Worm (Caenorhabditis elegans) whole organism, L4 larva: ENCODE measurements around the gene Y54F10AR.1.
"Not testable (repeated sequence)": the region's sequence is repeated elsewhere in the genome, so short reads cannot be mapped to it uniquely, and the experiment has no call there.

Source experiments
- F10B5.3 ChIP-seq: sonication (generic microtip); optimal IDR thresholded peaks from 2 replicates; lab custom pipeline; 2016; ENCODE audit warnings: mild to moderate bottlenecking, missing genetic modification characterization, missing compliant biosample characterization
- Y48G9A.11 ChIP-seq: fragments of 200-800 bp; sonication (Bioruptor generic); IDR thresholded peaks from 2 replicates; pipeline ENCODE4 v1.3.6; 2022; ENCODE audit warnings: missing genetic modification reagents, missing genetic modification characterization, missing compliant biosample characterization
- aha-1 ChIP-seq: fragments of 150-350 bp; peaks from one replicate; lab custom pipeline; 2014; ENCODE audit warnings: missing biosample characterization, missing genetic modification characterization
- aly-2 ChIP-seq: sonication (generic microtip); optimal IDR thresholded peaks from 2 replicates; lab custom pipeline; 2018; ENCODE audit warnings: missing biosample characterization, missing genetic modification characterization
- attf-4 ChIP-seq: sonication (generic microtip); optimal IDR thresholded peaks from 3 replicates; lab custom pipeline; 2017; ENCODE audit warnings: missing biosample characterization, missing genetic modification characterization
- ceh-44 ChIP-seq: fragments of 200-800 bp; sonication (Bioruptor generic); IDR thresholded peaks from 2 replicates; pipeline ENCODE4 v1.3.6; 2022; ENCODE audit warnings: missing genetic modification reagents, missing genetic modification characterization, missing compliant biosample characterization
- daf-16 ChIP-seq, 3 experiments: sonication (generic microtip); optimal IDR thresholded peaks; 2 replicates each; lab custom pipeline; 2016 to 2017; ENCODE audit warnings: missing genetic modification characterization in 3 of 3, missing genetic modification reagents in 3 of 3, mild to moderate bottlenecking in 2 of 3, missing compliant biosample characterization in 2 of 3, missing biosample characterization in 1 of 3, moderate library complexity in 1 of 3
- daf-8 ChIP-seq: fragments of 200-800 bp; sonication (Bioruptor generic); IDR thresholded peaks from 2 replicates; pipeline ENCODE4 v1.3.6; 2022; ENCODE audit warnings: missing genetic modification characterization, missing compliant biosample characterization
- duxl-1 ChIP-seq: sonication (generic microtip); optimal IDR thresholded peaks from 2 replicates; lab custom pipeline; 2016; ENCODE audit warnings: mild to moderate bottlenecking, missing genetic modification characterization, moderate library complexity, missing compliant biosample characterization; ENCODE audit not compliant: poor library complexity
- dve-1 ChIP-seq: sonication (generic microtip); optimal IDR thresholded peaks from 2 replicates; lab custom pipeline; 2017; ENCODE audit warnings: antibody characterized with exemption, mild to moderate bottlenecking, missing genetic modification characterization, missing compliant biosample characterization; ENCODE audit not compliant: insufficient read depth
- hif-1 ChIP-seq, 2 experiments: sonication (generic microtip); optimal IDR thresholded peaks; 2 replicates each; lab custom pipeline; 2016 to 2017; ENCODE audit warnings: missing compliant biosample characterization in 2 of 2, missing genetic modification characterization in 2 of 2, missing genetic modification reagents in 2 of 2, missing genotype in 2 of 2, mild to moderate bottlenecking in 1 of 2
- hlh-30 ChIP-seq: sonication (generic microtip); optimal IDR thresholded peaks from 2 replicates; lab custom pipeline; 2017; ENCODE audit warnings: antibody characterized with exemption, mild to moderate bottlenecking, missing genetic modification characterization, missing compliant biosample characterization; ENCODE audit not compliant: insufficient read depth
- hmg-1.1 ChIP-seq: fragments of 200-800 bp; sonication (Bioruptor generic); IDR thresholded peaks from 2 replicates; pipeline ENCODE4 v1.3.6; 2022; ENCODE audit warnings: missing genetic modification reagents, missing genetic modification characterization, missing compliant biosample characterization
- lim-7 ChIP-seq: fragments of 200-800 bp; sonication (Bioruptor generic); IDR thresholded peaks from 2 replicates; pipeline ENCODE4 v1.3.6; 2022; ENCODE audit warnings: missing genetic modification characterization, missing compliant biosample characterization
- lin-13 ChIP-seq: fragments of 150-350 bp; optimal IDR thresholded peaks from 2 replicates; lab custom pipeline; 2014; ENCODE audit warnings: missing biosample characterization, missing genetic modification reagents, missing genetic modification characterization
- lin-15B ChIP-seq: fragments of 150-350 bp; sonication (generic microtip); optimal IDR thresholded peaks from 3 replicates; lab custom pipeline; 2014; ENCODE audit warnings: missing biosample characterization, missing genetic modification characterization
- lin-29 ChIP-seq: fragments of 200-800 bp; sonication (Bioruptor generic); IDR thresholded peaks from 2 replicates; pipeline ENCODE4 v1.3.6; 2022; ENCODE audit warnings: missing genetic modification reagents, missing genetic modification characterization, missing compliant biosample characterization
- mxl-2 ChIP-seq: fragments of 200-800 bp; sonication (Bioruptor generic); conservative IDR thresholded peaks from 2 replicates; pipeline ENCODE4 v1.3.6; 2022; ENCODE audit warnings: missing genetic modification reagents, missing genetic modification characterization, missing compliant biosample characterization
- mxl-3 ChIP-seq: fragments of 200-800 bp; sonication (Bioruptor generic); optimal IDR thresholded peaks from 2 replicates; lab custom pipeline; 2018; ENCODE audit warnings: mild to moderate bottlenecking, missing genetic modification characterization, missing compliant biosample characterization
- nhr-10 ChIP-seq: fragments of 150-350 bp; optimal IDR thresholded peaks from 2 replicates; lab custom pipeline; 2014; ENCODE audit warnings: missing biosample characterization, missing genetic modification characterization
- nhr-28 ChIP-seq: fragments of 150-350 bp; optimal IDR thresholded peaks from 2 replicates; lab custom pipeline; 2014; ENCODE audit warnings: missing biosample characterization, missing genetic modification characterization
- nhr-42 ChIP-seq: fragments of 200-800 bp; sonication (Bioruptor generic); IDR thresholded peaks from 2 replicates; pipeline ENCODE4 v1.3.6; 2022; ENCODE audit warnings: missing genetic modification characterization, missing compliant biosample characterization
- nhr-48 ChIP-seq: sonication (generic microtip); optimal IDR thresholded peaks from 2 replicates; lab custom pipeline; 2016; ENCODE audit warnings: mild to moderate bottlenecking, missing genetic modification characterization, missing compliant biosample characterization
- nhr-76 ChIP-seq: fragments of 150-350 bp; optimal IDR thresholded peaks from 2 replicates; lab custom pipeline; 2014; ENCODE audit warnings: missing biosample characterization, missing genetic modification characterization
- nhr-77 ChIP-seq: fragments of 150-350 bp; optimal IDR thresholded peaks from 2 replicates; lab custom pipeline; 2014; ENCODE audit warnings: missing biosample characterization, missing genetic modification characterization
- pha-4 ChIP-seq, 2 experiments: fragments of 150-350 bp in 1 of 2; fragments of 200-800 bp in 1 of 2; sonication (Bioruptor generic) in 1 of 2; IDR thresholded peaks in 1 of 2; optimal IDR thresholded peaks in 1 of 2; 2 replicates each; pipeline versions ENCODE4 v1.3.6 to Lab custom; 2014 to 2022; ENCODE audit warnings: missing genetic modification characterization in 2 of 2, missing genetic modification reagents in 2 of 2, missing biosample characterization in 1 of 2, missing compliant biosample characterization in 1 of 2
- php-3 ChIP-seq: fragments of 200-800 bp; sonication (Bioruptor generic); IDR thresholded peaks from 2 replicates; pipeline ENCODE4 v1.3.6; 2022; ENCODE audit warnings: missing genetic modification reagents, missing genetic modification characterization, missing compliant biosample characterization
- sdz-12 ChIP-seq: fragments of 200-800 bp; sonication (Bioruptor generic); optimal IDR thresholded peaks from 2 replicates; lab custom pipeline; 2018; ENCODE audit warnings: mild to moderate bottlenecking, missing genetic modification characterization, missing compliant biosample characterization
- set-16 ChIP-seq: fragments of 200-800 bp; sonication (Bioruptor generic); IDR thresholded peaks from 2 replicates; pipeline ENCODE4 v1.3.6; 2022; ENCODE audit warnings: missing genetic modification reagents, missing genetic modification characterization, missing compliant biosample characterization
- tra-1 ChIP-seq: fragments of 200-800 bp; sonication (Bioruptor generic); IDR thresholded peaks from 2 replicates; pipeline ENCODE4 v1.3.6; 2022; ENCODE audit warnings: missing genetic modification reagents, missing genetic modification characterization, missing compliant biosample characterization
- unc-39 ChIP-seq: sonication (generic microtip); optimal IDR thresholded peaks from 2 replicates; lab custom pipeline; 2017; ENCODE audit warnings: missing biosample characterization, missing genetic modification characterization
- zfp-2 ChIP-seq: sonication (generic microtip); optimal IDR thresholded peaks from 2 replicates; lab custom pipeline; 2016; ENCODE audit warnings: mild to moderate bottlenecking, missing genetic modification characterization, missing compliant biosample characterization

Y54F10AR.1 gene

DNA sequence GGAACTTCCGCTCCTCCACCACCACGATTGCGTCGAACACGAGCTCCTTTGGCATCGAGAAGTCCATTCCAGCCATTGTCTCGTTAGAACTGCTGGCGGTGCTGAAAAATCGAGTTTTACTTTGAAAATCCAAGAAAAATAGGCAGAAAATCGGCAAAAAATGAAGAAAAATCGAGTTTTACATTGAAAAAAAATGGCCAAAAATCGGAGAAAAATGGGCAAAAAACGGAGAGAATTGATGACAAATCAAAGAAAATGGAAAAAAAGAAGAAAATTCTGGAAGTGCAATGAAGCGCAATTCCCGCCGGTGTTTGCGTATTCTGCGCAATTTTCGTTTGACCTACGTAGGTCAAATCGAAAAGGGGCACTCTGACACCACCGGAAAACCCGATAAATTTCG, 11.6 kb downstream of the Y54F10AR.1 start, which contains the start of gene Y54F10AM.11:
Y54F10AM.11 (minus strand) TSS at position 101 of the 400 bp plus-strand sequence.
- TF ChIP-seq nhr-28, nhr-76, hlh-30 (tag; lab: Kevin White, UChicago): not testable (repeated sequence)
- TF ChIP-seq, all 104 proteins: peak for 0; not testable (repeated sequence) for 104

DNA sequence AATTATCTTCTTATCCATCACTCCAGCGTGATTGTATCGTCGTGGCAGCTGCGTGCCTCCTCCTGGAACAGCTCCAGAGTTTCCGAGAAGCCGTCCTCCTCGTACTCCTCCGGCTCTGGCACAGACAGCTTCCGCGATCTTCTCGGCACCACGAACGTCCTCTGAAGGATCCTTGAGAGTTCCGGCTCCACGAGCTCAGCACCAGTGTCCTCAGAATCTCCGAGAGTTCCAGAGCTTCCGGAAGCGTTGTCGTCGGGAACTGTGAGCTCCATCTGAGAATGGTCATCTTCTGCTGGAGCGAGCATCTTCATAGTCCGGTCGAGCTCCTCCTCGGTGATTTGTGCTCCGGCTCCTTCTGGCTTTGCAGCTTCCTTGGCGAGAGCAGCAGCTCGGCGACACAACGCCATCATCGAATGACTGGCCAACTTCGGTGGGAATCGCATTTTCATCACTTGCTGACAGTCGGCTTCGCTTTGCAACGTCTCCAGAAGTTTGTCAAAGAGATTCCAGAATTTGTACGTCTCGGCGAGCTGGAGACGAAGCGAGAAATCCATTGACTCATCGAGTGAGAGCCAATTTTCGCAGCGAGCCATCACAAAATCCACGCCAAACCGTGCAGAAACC, 12.3 kb downstream of the Y54F10AR.1 start:
- TF ChIP-seq set-16 (peak; percentile 92), unc-39 (no peak), aha-1 (tag; lab: Kevin White, UChicago) (peak; percentile 54)

DNA sequence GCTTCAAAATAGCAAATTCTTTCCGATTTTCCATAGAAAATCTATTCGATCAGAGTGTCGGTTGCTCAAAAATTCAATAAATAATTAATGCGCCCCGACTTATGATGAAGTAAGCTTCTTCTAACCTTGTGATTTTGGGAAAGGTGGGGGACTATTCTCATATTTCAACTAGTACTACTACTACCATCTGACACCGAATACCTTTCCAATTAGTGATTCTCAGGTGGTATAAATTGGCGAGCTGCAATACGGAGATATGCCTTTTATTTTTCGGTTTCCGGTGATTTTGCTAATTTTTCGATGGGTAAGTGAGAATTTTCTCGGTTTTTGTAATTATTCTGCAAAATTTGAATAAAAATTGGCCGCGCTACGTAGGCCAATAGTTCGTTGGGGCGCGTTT, 14.1 kb downstream of the Y54F10AR.1 start, which contains the start of gene nhr-239:
nhr-239 (plus strand) TSS at position 301 of the 400 bp plus-strand sequence.
- TF ChIP-seq mxl-2 (GFP tag; lab: Robert Waterston, UW): no peak
- no peak for TF ChIP-seq nhr-48 (tag; lab: Kevin White, UChicago)
- TF ChIP-seq lin-29 (GFP tag; lab: Robert Waterston, UW): no peak
- TF ChIP-seq lin-15B: no peak
- no peak for TF ChIP-seq nhr-10 (tag; lab: Kevin White, UChicago)
- TF ChIP-seq mxl-3 (GFP tag; lab: Kevin White, UChicago): no peak

DNA sequence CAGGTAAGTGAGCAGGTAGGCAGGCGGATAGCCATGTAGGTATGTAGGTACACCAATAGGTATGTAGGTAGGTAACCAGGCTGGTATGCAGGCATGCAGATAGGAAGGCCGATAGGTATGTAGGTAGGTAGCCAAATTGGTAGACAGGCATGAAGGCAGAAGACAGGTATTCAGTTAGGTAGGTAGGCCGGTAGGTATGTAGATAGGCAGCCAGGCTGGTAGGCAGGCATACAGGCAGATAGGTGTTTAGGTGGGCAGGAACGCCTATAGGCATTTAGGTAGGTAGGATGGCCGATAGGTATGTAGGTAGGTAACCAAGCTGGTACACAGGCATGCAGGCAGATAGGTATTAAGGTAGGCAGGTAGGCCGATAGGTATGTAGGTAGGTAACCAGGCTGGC, 14.7 kb downstream of the Y54F10AR.1 start:
- TF ChIP-seq lin-29 (GFP tag; lab: Robert Waterston, UW): no peak
- TF ChIP-seq lin-13 (GFP tag; lab: Kevin White, UChicago): no peak
- TF ChIP-seq mxl-2 (GFP tag; lab: Robert Waterston, UW): no peak
- TF ChIP-seq attf-4 (tag; lab: Kevin White, UChicago): no peak
- TF ChIP-seq sdz-12: no peak
- TF ChIP-seq nhr-42: no peak
- TF ChIP-seq nhr-77 (tag; lab: Kevin White, UChicago): no peak
- TF ChIP-seq mxl-3 (GFP tag; lab: Kevin White, UChicago): no peak
- TF ChIP-seq F10B5.3 (tag; lab: Kevin White, UChicago): no peak
- TF ChIP-seq Y48G9A.11: no peak
- TF ChIP-seq zfp-2 (tag; lab: Kevin White, UChicago): no peak
- TF ChIP-seq aha-1 (tag; lab: Kevin White, UChicago): no peak
- no peak for TF ChIP-seq ceh-44 (GFP tag; lab: Robert Waterston, UW)
- no peak for TF ChIP-seq hif-1 (tag; optimal IDR thresholded peaks at IDR 0.05; lab: Kevin White, UChicago)
- TF ChIP-seq hmg-1.1 (GFP tag; lab: Robert Waterston, UW): no peak
- no peak for TF ChIP-seq tra-1 (GFP tag; lab: Robert Waterston, UW)
- TF ChIP-seq daf-16 (GFP tag; optimal IDR thresholded peaks at IDR 0.05; lab: Kevin White, UChicago): no peak
- no peak for TF ChIP-seq daf-16 (tag; optimal IDR thresholded peaks at IDR 0.05; lab: Kevin White, UChicago)
- no peak for TF ChIP-seq pha-4 (GFP tag; IDR thresholded peaks at IDR 0.05; lab: Robert Waterston, UW)
- TF ChIP-seq pha-4 (tag; optimal IDR thresholded peaks at IDR 0.05; lab: Kevin White, UChicago): no peak
- no peak for TF ChIP-seq php-3

DNA sequence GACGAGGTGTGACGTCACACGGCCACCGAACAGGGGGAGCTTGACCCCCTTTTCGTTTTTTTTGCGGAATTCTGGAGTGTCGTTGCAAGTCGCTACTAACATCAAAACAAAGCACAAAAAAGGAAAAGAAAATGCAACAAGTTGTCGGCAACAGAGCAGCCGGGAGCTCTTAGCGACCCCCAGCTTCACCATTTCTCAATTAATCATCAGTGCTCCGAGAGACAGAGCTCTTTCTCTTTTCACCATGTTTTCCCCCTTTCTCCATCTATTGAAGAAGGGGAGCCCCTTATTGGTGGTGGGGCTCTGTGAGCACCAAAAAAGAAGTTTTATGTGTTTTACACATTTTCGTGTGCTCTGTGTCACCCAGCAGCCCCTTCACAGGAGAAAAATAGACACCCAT, 21.9 kb downstream of the Y54F10AR.1 start:
- no peak for TF ChIP-seq aly-2 (tag; lab: Kevin White, UChicago)
- TF ChIP-seq daf-8 (GFP tag; lab: Robert Waterston, UW): no peak
- no peak for TF ChIP-seq nhr-48 (tag; lab: Kevin White, UChicago)
- TF ChIP-seq mxl-2 (GFP tag; lab: Robert Waterston, UW): no peak
- no peak for TF ChIP-seq duxl-1 (tag; lab: Kevin White, UChicago)
- TF ChIP-seq lim-7 (GFP tag; lab: Robert Waterston, UW): no peak
- TF ChIP-seq dve-1 (tag; lab: Kevin White, UChicago): no peak
